In genomic region chr3R:16833022-16833421, dm6 we compare ENCODE assay signal across 2 fruit fly cellular contexts.
TF ChIP-seq lines count a peak whose summit lies in the region.

No protein-coding gene starts in this region.

- peak; percentile 3 for TF ChIP-seq CTCF in whole organism, embryonic (GFP tag; optimal IDR thresholded peaks at IDR 0.05; lab: Kevin White, UChicago)

TF ChIP-seq in whole organism, embryonic, 481 proteins besides CTCF, POLR2A, EP300 and RAD21:
- peak; percentile 59; the same call in 1 of the 2 replicates for TF ChIP-seq onecut (GFP tag; IDR thresholded peaks at IDR 0.05; lab: Robert Waterston, UW)
- peak; percentile 52 for TF ChIP-seq ash1 (GFP tag; optimal IDR thresholded peaks at IDR 0.05; lab: Kevin White, UChicago)
- TF ChIP-seq CG18262 (tag; optimal IDR thresholded peaks at IDR 0.05; lab: Kevin White, UChicago), result no peak
- peak; percentile 96 for TF ChIP-seq z (GFP tag; IDR thresholded peaks at IDR 0.05; lab: Robert Waterston, UW)
- peak; percentile 55 for TF ChIP-seq kni (GFP tag; optimal IDR thresholded peaks at IDR 0.05; lab: Kevin White, UChicago)
- TF ChIP-seq pros (GFP tag; optimal IDR thresholded peaks at IDR 0.05; lab: Kevin White, UChicago), result peak; percentile 38
- peak; percentile 92 for TF ChIP-seq cad (GFP tag; optimal IDR thresholded peaks at IDR 0.05; lab: Kevin White, UChicago)
- no peak for TF ChIP-seq CG7745 (tag; optimal IDR thresholded peaks at IDR 0.05; lab: Kevin White, UChicago)
- TF ChIP-seq danr (GFP tag; IDR thresholded peaks at IDR 0.05; lab: Robert Waterston, UW), result no peak
- TF ChIP-seq abd-A (tag; optimal IDR thresholded peaks at IDR 0.05; lab: Kevin White, UChicago), result peak; percentile 96

TF ChIP-seq in whole organism, wandering third instar larva, 38 proteins besides CTCF, POLR2A, EP300 and RAD21:
- TF ChIP-seq ey (GFP tag; optimal IDR thresholded peaks at IDR 0.05; lab: Kevin White, UChicago), result no peak
- TF ChIP-seq sage (GFP tag; optimal IDR thresholded peaks at IDR 0.05; lab: Kevin White, UChicago), result no peak
- no peak for TF ChIP-seq OdsH (GFP tag; optimal IDR thresholded peaks at IDR 0.05; lab: Kevin White, UChicago)
- TF ChIP-seq Dif (GFP tag; optimal IDR thresholded peaks at IDR 0.05; lab: Kevin White, UChicago; ENCODE audit: partially characterized antibody), result no peak
- no peak for TF ChIP-seq Hr78 (GFP tag; optimal IDR thresholded peaks at IDR 0.05; lab: Kevin White, UChicago)
- no peak for TF ChIP-seq Rel (GFP tag; optimal IDR thresholded peaks at IDR 0.05; lab: Kevin White, UChicago)
- TF ChIP-seq Rel (tag; optimal IDR thresholded peaks at IDR 0.05; lab: Kevin White, UChicago), result peak; percentile 12
- TF ChIP-seq Mio (GFP tag; optimal IDR thresholded peaks at IDR 0.05; lab: Kevin White, UChicago), result no peak
- TF ChIP-seq lola (GFP tag; optimal IDR thresholded peaks at IDR 0.05; lab: Kevin White, UChicago), result no peak
